Worm (Caenorhabditis elegans) whole organism, L2 larva: ENCODE data around the gene srh-299.

Experiments
- C34F6.9 ChIP-seq: fragments of 150-350 bp; optimal IDR thresholded peaks from 2 replicates; lab custom pipeline; 2014; ENCODE audit warnings: missing biosample characterization, missing genetic modification characterization
- F13H6.1 ChIP-seq: sonication (generic microtip); optimal IDR thresholded peaks from 2 replicates; lab custom pipeline; 2016; ENCODE audit warnings: missing genetic modification characterization, missing compliant biosample characterization
- R02D3.7 ChIP-seq: fragments of 150-350 bp; optimal IDR thresholded peaks from 2 replicates; lab custom pipeline; 2014; ENCODE audit warnings: missing biosample characterization, missing genetic modification characterization
- Y55F3AM.14 ChIP-seq: fragments of 200-800 bp; sonication (Bioruptor generic); optimal IDR thresholded peaks from 2 replicates; lab custom pipeline; 2018; ENCODE audit warnings: mild to moderate bottlenecking, missing genetic modification characterization, missing compliant biosample characterization
- ZK546.5 ChIP-seq: sonication (generic microtip); optimal IDR thresholded peaks from 2 replicates; lab custom pipeline; 2017; ENCODE audit warnings: missing biosample characterization, missing genetic modification characterization
- alr-1 ChIP-seq: fragments of 150-350 bp; optimal IDR thresholded peaks from 2 replicates; lab custom pipeline; 2014; ENCODE audit warnings: missing biosample characterization, missing genetic modification characterization
- aly-2 ChIP-seq: fragments of 150-350 bp; optimal IDR thresholded peaks from 2 replicates; lab custom pipeline; 2014; ENCODE audit warnings: missing biosample characterization, missing genetic modification characterization
- blmp-1 ChIP-seq: sonication (generic microtip); optimal IDR thresholded peaks from 2 replicates; lab custom pipeline; 2017; ENCODE audit warnings: missing genetic modification characterization, mild to moderate bottlenecking, missing compliant biosample characterization, antibody characterized with exemption, moderate library complexity; ENCODE audit not compliant: insufficient read depth
- ceh-16 ChIP-seq: fragments of 150-350 bp; optimal IDR thresholded peaks from 2 replicates; lab custom pipeline; 2014; ENCODE audit warnings: missing biosample characterization, missing genetic modification characterization
- ceh-82 ChIP-seq: fragments of 150-350 bp; optimal IDR thresholded peaks from 2 replicates; lab custom pipeline; 2014; ENCODE audit warnings: missing biosample characterization, missing genetic modification characterization
- crh-2 ChIP-seq: sonication (generic microtip); optimal IDR thresholded peaks from 2 replicates; lab custom pipeline; 2017; ENCODE audit warnings: missing biosample characterization, missing genetic modification characterization
- dmd-4 ChIP-seq: sonication (generic microtip); optimal IDR thresholded peaks from 2 replicates; lab custom pipeline; 2017; ENCODE audit warnings: missing biosample characterization, missing genetic modification characterization
- egl-27 ChIP-seq: sonication (generic microtip); optimal IDR thresholded peaks from 3 replicates; lab custom pipeline; 2017; ENCODE audit warnings: missing biosample characterization, missing genetic modification reagents, missing genetic modification characterization
- elt-3 ChIP-seq: sonication (generic microtip); optimal IDR thresholded peaks from 2 replicates; lab custom pipeline; 2017; ENCODE audit warnings: missing biosample characterization, missing genetic modification characterization
- fos-1 ChIP-seq: fragments of 150-350 bp; optimal IDR thresholded peaks from 2 replicates; lab custom pipeline; 2014; ENCODE audit warnings: missing biosample characterization, missing genetic modification characterization
- gmeb-1 ChIP-seq: fragments of 150-350 bp; optimal IDR thresholded peaks from 2 replicates; lab custom pipeline; 2014; ENCODE audit warnings: missing biosample characterization, missing genetic modification characterization
- lin-11 ChIP-seq: fragments of 150-350 bp; sonication (generic microtip); optimal IDR thresholded peaks from 2 replicates; lab custom pipeline; 2014; ENCODE audit warnings: missing biosample characterization, missing genetic modification characterization, inconsistent platforms, mixed read lengths
- lin-13 ChIP-seq: fragments of 150-350 bp; optimal IDR thresholded peaks from 2 replicates; lab custom pipeline; 2014; ENCODE audit warnings: missing biosample characterization, missing genetic modification reagents, missing genetic modification characterization
- lsy-2 ChIP-seq, 2 experiments: fragments of 150-350 bp in 1 of 2; sonication (generic microtip) in 1 of 2; optimal IDR thresholded peaks; 2 replicates each; lab custom pipeline; 2014 to 2017; ENCODE audit warnings: missing biosample characterization in 2 of 2, missing genetic modification characterization in 2 of 2
- mbf-1 ChIP-seq: sonication (generic microtip); optimal IDR thresholded peaks from 2 replicates; lab custom pipeline; 2017; ENCODE audit warnings: missing biosample characterization, missing genetic modification characterization
- mdl-1 ChIP-seq, 2 experiments: fragments of 150-350 bp in 1 of 2; sonication (generic microtip) in 1 of 2; optimal IDR thresholded peaks; 2 replicates each; lab custom pipeline; 2017; ENCODE audit warnings: missing biosample characterization in 2 of 2, missing genetic modification characterization in 2 of 2
- nhr-12 ChIP-seq: fragments of 150-350 bp; optimal IDR thresholded peaks from 2 replicates; lab custom pipeline; 2014; ENCODE audit warnings: missing biosample characterization, missing genetic modification characterization
- nhr-129 ChIP-seq: fragments of 150-350 bp; optimal IDR thresholded peaks from 2 replicates; lab custom pipeline; 2014; ENCODE audit warnings: missing biosample characterization, missing genetic modification characterization
- nhr-21 ChIP-seq: fragments of 150-350 bp; optimal IDR thresholded peaks from 2 replicates; lab custom pipeline; 2014; ENCODE audit warnings: missing biosample characterization, missing genetic modification characterization
- nhr-23 ChIP-seq: fragments of 150-350 bp; optimal IDR thresholded peaks from 2 replicates; lab custom pipeline; 2014; ENCODE audit warnings: missing biosample characterization, missing genetic modification reagents, missing genetic modification characterization
- nhr-237 ChIP-seq: fragments of 150-350 bp; optimal IDR thresholded peaks from 2 replicates; lab custom pipeline; 2014; ENCODE audit warnings: missing biosample characterization, missing genetic modification characterization
- nhr-25 ChIP-seq: fragments of 150-350 bp; sonication (generic microtip); optimal IDR thresholded peaks from 3 replicates; lab custom pipeline; 2014; ENCODE audit warnings: missing biosample characterization, missing genetic modification characterization
- nhr-6 ChIP-seq: fragments of 150-350 bp; optimal IDR thresholded peaks from 2 replicates; lab custom pipeline; 2014; ENCODE audit warnings: missing biosample characterization, missing genetic modification characterization
- nhr-77 ChIP-seq: fragments of 150-350 bp; optimal IDR thresholded peaks from 2 replicates; lab custom pipeline; 2014; ENCODE audit warnings: missing biosample characterization, missing genetic modification characterization
- peb-1 ChIP-seq: fragments of 150-350 bp; optimal IDR thresholded peaks from 2 replicates; lab custom pipeline; 2014; ENCODE audit warnings: missing biosample characterization, missing genetic modification characterization
- sem-4 ChIP-seq: fragments of 150-350 bp; optimal IDR thresholded peaks from 2 replicates; lab custom pipeline; 2014; ENCODE audit warnings: missing biosample characterization, missing genetic modification reagents, missing genetic modification characterization
- skn-1 ChIP-seq: sonication (generic microtip); optimal IDR thresholded peaks from 2 replicates; lab custom pipeline; 2017; ENCODE audit warnings: missing biosample characterization, missing genetic modification characterization
- sma-3 ChIP-seq: sonication (generic microtip); optimal IDR thresholded peaks from 2 replicates; lab custom pipeline; 2016; ENCODE audit warnings: missing genetic modification reagents, missing genetic modification characterization, missing compliant biosample characterization
- sma-9 ChIP-seq, 2 experiments: fragments of 150-350 bp in 1 of 2; sonication (generic microtip) in 1 of 2; optimal IDR thresholded peaks; 2 replicates each; lab custom pipeline; 2014 to 2016; ENCODE audit warnings: missing genetic modification characterization in 2 of 2, mild to moderate bottlenecking in 1 of 2, missing biosample characterization in 1 of 2, missing compliant biosample characterization in 1 of 2, missing genetic modification reagents in 1 of 2, moderate library complexity in 1 of 2
- snpc-4 ChIP-seq: fragments of 150-350 bp; optimal IDR thresholded peaks from 2 replicates; lab custom pipeline; 2014; ENCODE audit warnings: missing biosample characterization, missing genetic modification characterization
- unc-39 ChIP-seq: fragments of 150-350 bp; optimal IDR thresholded peaks from 2 replicates; lab custom pipeline; 2014; ENCODE audit warnings: missing biosample characterization, missing genetic modification characterization
- unc-55 ChIP-seq: fragments of 150-350 bp; sonication (generic microtip); optimal IDR thresholded peaks from 3 replicates; lab custom pipeline; 2014; ENCODE audit warnings: missing biosample characterization, missing genetic modification reagents, missing genetic modification characterization
- unc-62 ChIP-seq: fragments of 150-350 bp; optimal IDR thresholded peaks from 2 replicates; lab custom pipeline; 2014; ENCODE audit warnings: missing biosample characterization, missing genetic modification reagents, missing genetic modification characterization
- zag-1 ChIP-seq: fragments of 150-350 bp; optimal IDR thresholded peaks from 2 replicates; lab custom pipeline; 2014; ENCODE audit warnings: missing biosample characterization, missing genetic modification characterization
- ztf-1 ChIP-seq: fragments of 200-800 bp; sonication (Bioruptor generic); conservative IDR thresholded peaks from 2 replicates; pipeline ENCODE4 v1.3.6; 2022; ENCODE audit warnings: missing genetic modification characterization, missing compliant biosample characterization
- ztf-11 ChIP-seq: sonication (generic microtip); optimal IDR thresholded peaks from 2 replicates; lab custom pipeline; 2017; ENCODE audit warnings: missing biosample characterization, missing genetic modification characterization

Gene srh-299

DNA sequence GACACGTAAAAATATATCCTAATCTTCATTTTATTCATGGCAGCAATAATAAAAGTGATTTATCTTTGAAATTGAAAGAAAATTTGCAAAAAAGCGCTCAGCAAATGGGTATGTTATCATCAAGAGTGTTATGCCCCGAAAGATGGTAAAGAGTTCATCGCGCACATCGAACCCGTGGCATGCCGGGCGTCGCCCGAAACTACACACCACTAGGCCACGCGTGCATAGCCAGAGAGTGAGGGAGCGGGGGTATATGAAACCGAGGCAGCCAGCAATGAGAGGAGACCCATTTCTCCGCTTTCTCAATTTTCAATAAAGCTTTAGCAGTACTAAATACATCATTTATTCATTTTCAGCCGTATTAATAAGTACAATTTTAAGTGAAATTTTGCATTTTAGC is 10.6 kb downstream of the srh-299 start (continued):
- peak; percentile 29 for TF ChIP-seq nhr-6 (tag; lab: Kevin White, UChicago)
- peak; percentile 73 for TF ChIP-seq nhr-21 (tag; lab: Kevin White, UChicago)

ce11 chrV:15876308-15876707 is 13.2 kb downstream of the srh-299 start, which contains the start of gene nhr-102:
Gene nhr-102, minus strand, starts transcription at chrV:15876408.
- no peak for TF ChIP-seq zag-1 (tag; lab: Kevin White, UChicago)
- TF ChIP-seq elt-3 (tag; lab: Kevin White, UChicago) = no peak
- TF ChIP-seq unc-62 = no peak
- TF ChIP-seq skn-1 (tag; lab: Kevin White, UChicago) = no peak
- TF ChIP-seq fos-1 (tag; lab: Kevin White, UChicago) = no peak
- no peak for TF ChIP-seq nhr-25 (tag; lab: Kevin White, UChicago)
- TF ChIP-seq Y55F3AM.14 (GFP tag; lab: Kevin White, UChicago) = no peak
- TF ChIP-seq aly-2 (tag; lab: Kevin White, UChicago) = no peak
- no peak for TF ChIP-seq nhr-237 (tag; lab: Kevin White, UChicago)
- no peak for TF ChIP-seq ZK546.5 (tag; lab: Kevin White, UChicago)
- TF ChIP-seq lin-13 (GFP tag; lab: Kevin White, UChicago) = no peak
- no peak for TF ChIP-seq nhr-21 (tag; lab: Kevin White, UChicago)
- no peak for TF ChIP-seq ceh-16 (tag; lab: Kevin White, UChicago)
- no peak for TF ChIP-seq unc-39 (tag; lab: Kevin White, UChicago)
- no peak for TF ChIP-seq egl-27

ce11 chrV:15879508-15879907 is 16.4 kb downstream of the srh-299 start, which contains the start of gene nhr-84:
Gene nhr-84, minus strand, starts transcription at chrV:15879608.
- TF ChIP-seq fos-1 (tag; lab: Kevin White, UChicago) (no peak), ceh-16 (tag; lab: Kevin White, UChicago) (no peak), lin-11 (no peak), elt-3 (tag; lab: Kevin White, UChicago) (no peak), nhr-23 (tag; lab: Kevin White, UChicago) (no peak), snpc-4 (tag; lab: Kevin White, UChicago) (no peak), F13H6.1 (tag; lab: Kevin White, UChicago) (no peak)

- TF ChIP-seq elt-3 (tag; lab: Kevin White, UChicago) (no peak), sma-9 (GFP tag; optimal IDR thresholded peaks at IDR 0.05; lab: Kevin White, UChicago) (peak; percentile 20), sma-9 (tag; optimal IDR thresholded peaks at IDR 0.05; lab: Kevin White, UChicago) (no peak), fos-1 (tag; lab: Kevin White, UChicago) (peak; percentile 76), sma-3 (GFP tag; lab: Kevin White, UChicago) (no peak), Y55F3AM.14 (GFP tag; lab: Kevin White, UChicago) (peak; percentile 1)
Measured at ce11 chrV:15880033-15880432, 16.9 kb downstream of the srh-299 start.

ce11 chrV:15880705-15881104 is 17.6 kb downstream of the srh-299 start:
- TF ChIP-seq alr-1 (tag; lab: Kevin White, UChicago) (no peak), nhr-21 (tag; lab: Kevin White, UChicago) (peak; percentile 57), ztf-11 (no peak), ceh-82 (tag; lab: Kevin White, UChicago) (no peak), mdl-1 (tag; optimal IDR thresholded peaks at IDR 0.05; lab: Kevin White, UChicago) (no peak), nhr-23 (tag; lab: Kevin White, UChicago) (no peak), sem-4 (tag; lab: Kevin White, UChicago) (no peak), egl-27 (no peak), nhr-77 (tag; lab: Kevin White, UChicago) (no peak), lin-13 (GFP tag; lab: Kevin White, UChicago) (peak; percentile 19), C34F6.9 (tag; lab: Kevin White, UChicago) (peak; percentile 73), sma-3 (GFP tag; lab: Kevin White, UChicago) (peak; percentile 54), blmp-1 (tag; lab: Kevin White, UChicago) (peak; percentile 5), nhr-12 (tag; lab: Kevin White, UChicago) (no peak), F13H6.1 (tag; lab: Kevin White, UChicago) (peak; percentile 57), nhr-25 (tag; lab: Kevin White, UChicago) (peak; percentile 47), fos-1 (tag; lab: Kevin White, UChicago) (peak; percentile 85), nhr-129 (tag; lab: Kevin White, UChicago) (peak; percentile 94), unc-39 (tag; lab: Kevin White, UChicago) (no peak), sma-9 (GFP tag; optimal IDR thresholded peaks at IDR 0.05; lab: Kevin White, UChicago) (peak; percentile 10), sma-9 (tag; optimal IDR thresholded peaks at IDR 0.05; lab: Kevin White, UChicago) (no peak), mbf-1 (tag; lab: Kevin White, UChicago) (no peak), peb-1 (tag; lab: Kevin White, UChicago) (no peak), lsy-2 (tag; optimal IDR thresholded peaks at IDR 0.05; lab: Kevin White, UChicago) (peak in 1 of 2 experiments; percentile 9), unc-55 (peak; percentile 57), skn-1 (tag; lab: Kevin White, UChicago) (peak; percentile 98), nhr-6 (tag; lab: Kevin White, UChicago) (peak; percentile 14), lin-11 (no peak), Y55F3AM.14 (GFP tag; lab: Kevin White, UChicago) (no peak), ztf-1 (GFP tag; lab: Robert Waterston, UW) (no peak), gmeb-1 (peak; percentile 25), R02D3.7 (tag; lab: Kevin White, UChicago) (no peak), zag-1 (tag; lab: Kevin White, UChicago) (no peak), crh-2 (tag; lab: Kevin White, UChicago) (peak; percentile 79), dmd-4 (tag; lab: Kevin White, UChicago) (no peak)
